Worm (Caenorhabditis elegans): ENCODE results near the gene Y48E1C.4.

DNA sequence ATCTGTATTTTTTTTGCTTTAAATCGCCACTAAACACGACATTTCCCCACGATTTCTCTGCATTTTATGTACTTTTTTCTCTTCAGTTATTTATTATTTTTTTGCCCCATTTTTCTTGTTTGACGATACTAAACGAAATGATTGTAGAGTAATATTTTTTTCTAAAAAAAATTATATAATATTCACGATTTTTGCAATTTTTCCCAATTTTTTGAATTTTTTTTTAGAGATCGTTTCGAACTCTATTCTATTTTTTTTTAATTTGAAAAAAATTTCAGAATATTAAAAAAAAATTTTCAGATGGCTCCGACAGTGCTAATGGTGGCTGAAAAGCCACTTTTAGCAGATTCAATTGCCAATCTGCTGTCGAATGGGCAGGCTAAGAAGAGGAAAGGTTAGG lies 47.2 kb downstream of the Y48E1C.4 start, which contains the start of gene Y48C3A.14:
- no peak for TF ChIP-seq him-1 (tag; optimal IDR thresholded peaks at IDR 0.05)
- TF ChIP-seq dao-5 (tag; optimal IDR thresholded peaks at IDR 0.05) = no peak
